Fruit fly (Drosophila melanogaster) whole organism, embryonic: ENCODE measurements around the gene Pdcd4.

Experiments
- Ada2b ChIP-seq: fragments of 200-800 bp; sonication (Bioruptor generic); IDR thresholded peaks from 2 replicates; pipeline ENCODE4 v1.3.6; 2022; ENCODE audit warnings: missing biosample characterization, missing genetic modification characterization
- CG11504 ChIP-seq: fragments of 200-800 bp; sonication (Bioruptor generic); optimal IDR thresholded peaks from 3 replicates; lab custom pipeline; 2019; ENCODE audit warnings: missing biosample characterization, mild to moderate bottlenecking, missing genetic modification characterization, moderate library complexity
- CG11695 ChIP-seq: fragments of 200-800 bp; sonication (Bioruptor generic); IDR thresholded peaks from 3 replicates; pipeline ENCODE4 v1.3.6; 2022; ENCODE audit warnings: missing biosample characterization, missing genetic modification characterization
- CG1233 ChIP-seq: fragments of 200-800 bp; sonication (Bioruptor generic); optimal IDR thresholded peaks from 4 replicates; lab custom pipeline; 2018; ENCODE audit warnings: missing biosample characterization, mild to moderate bottlenecking, missing genetic modification characterization
- CG12391 ChIP-seq: fragments of 200-800 bp; sonication (Bioruptor generic); optimal IDR thresholded peaks from 3 replicates; lab custom pipeline; 2018; ENCODE audit warnings: missing biosample characterization, mild to moderate bottlenecking, missing genetic modification characterization, moderate library complexity
- CG13624 ChIP-seq: fragments of 200-800 bp; sonication (Bioruptor generic); optimal IDR thresholded peaks from 2 replicates; lab custom pipeline; 2016; ENCODE audit warnings: missing biosample characterization, missing genetic modification characterization
- CG14014 ChIP-seq: fragments of 200-800 bp; sonication (Bioruptor generic); IDR thresholded peaks from 2 replicates; pipeline ENCODE4 v1.3.6; 2022; ENCODE audit warnings: missing biosample characterization, missing genetic modification characterization
- CG1647 ChIP-seq: fragments of 200-800 bp; sonication (Bioruptor generic); optimal IDR thresholded peaks from 3 replicates; lab custom pipeline; 2016; ENCODE audit warnings: missing biosample characterization, missing genetic modification characterization
- CG16815 ChIP-seq: fragments of 200-800 bp; sonication (Bioruptor generic); optimal IDR thresholded peaks from 3 replicates; lab custom pipeline; 2017; ENCODE audit warnings: missing biosample characterization, mild to moderate bottlenecking, missing genetic modification characterization
- CG18262 ChIP-seq: fragments of 200-800 bp; optimal IDR thresholded peaks from 3 replicates; lab custom pipeline; 2019; ENCODE audit warnings: missing biosample characterization, mild to moderate bottlenecking, missing genetic modification characterization, moderate library complexity
- CG18599 ChIP-seq: fragments of 200-800 bp; sonication (Bioruptor generic); optimal IDR thresholded peaks from 3 replicates; lab custom pipeline; 2017; ENCODE audit warnings: missing biosample characterization, missing genetic modification characterization, mild to moderate bottlenecking, moderate library complexity, missing genetic modification reagents
- CG4404 ChIP-seq: fragments of 200-800 bp; sonication (Bioruptor generic); IDR thresholded peaks from 2 replicates; pipeline ENCODE4 v1.3.6; 2022; ENCODE audit warnings: missing biosample characterization, missing genetic modification characterization
- CG5180 ChIP-seq: fragments of 200-800 bp; sonication (Bioruptor generic); optimal IDR thresholded peaks from 3 replicates; lab custom pipeline; 2017; ENCODE audit warnings: missing biosample characterization, missing genetic modification characterization, mild to moderate bottlenecking, moderate library complexity, missing genetic modification reagents
- CG6175 ChIP-seq: fragments of 200-800 bp; sonication (Bioruptor generic); IDR thresholded peaks from 3 replicates; pipeline ENCODE4 v1.3.6; 2022; ENCODE audit warnings: missing biosample characterization, missing genetic modification characterization
- CG7786 ChIP-seq: fragments of 200-800 bp; sonication (Bioruptor generic); optimal IDR thresholded peaks from 2 replicates; lab custom pipeline; 2016; ENCODE audit warnings: missing biosample characterization, missing genetic modification characterization
- CG8924 ChIP-seq: fragments of 200-800 bp; optimal IDR thresholded peaks from 3 replicates; lab custom pipeline; 2019; ENCODE audit warnings: missing biosample characterization, mild to moderate bottlenecking, missing genetic modification characterization, moderate library complexity
- CG9876 ChIP-seq: fragments of 200-800 bp; sonication (Bioruptor generic); optimal IDR thresholded peaks from 2 replicates; lab custom pipeline; 2016; ENCODE audit warnings: missing biosample characterization, missing genetic modification characterization
- Dref ChIP-seq: fragments of 200-800 bp; sonication (Bioruptor generic); IDR thresholded peaks from 2 replicates; pipeline ENCODE4 v1.3.6; 2022; ENCODE audit warnings: missing biosample characterization, missing genetic modification characterization
- Drgx ChIP-seq: fragments of 200-800 bp; sonication (Bioruptor generic); IDR thresholded peaks from 2 replicates; pipeline ENCODE4 v1.3.6; 2022; ENCODE audit warnings: missing biosample characterization, missing genetic modification characterization
- Hey ChIP-seq: fragments of 200-800 bp; sonication (Bioruptor generic); optimal IDR thresholded peaks from 3 replicates; lab custom pipeline; 2018; ENCODE audit warnings: missing biosample characterization, mild to moderate bottlenecking, missing genetic modification characterization
- Hsf ChIP-seq: fragments of 200-800 bp; sonication (Bioruptor generic); optimal IDR thresholded peaks from 3 replicates; lab custom pipeline; 2016; ENCODE audit warnings: missing biosample characterization, missing genetic modification characterization
- MTF-1 ChIP-seq: fragments of 200-800 bp; sonication (Bioruptor generic); optimal IDR thresholded peaks from 2 replicates; lab custom pipeline; 2018; ENCODE audit warnings: missing biosample characterization, mild to moderate bottlenecking, missing genetic modification characterization, borderline replicate concordance
- Rfx ChIP-seq: fragments of 200-800 bp; sonication (Bioruptor generic); IDR thresholded peaks from 2 replicates; pipeline ENCODE4 v1.3.6; 2022; ENCODE audit warnings: missing biosample characterization, missing genetic modification characterization
- Ssrp ChIP-seq: fragments of 200-800 bp; sonication (Bioruptor generic); optimal IDR thresholded peaks from 2 replicates; lab custom pipeline; 2018; ENCODE audit warnings: missing biosample characterization, mild to moderate bottlenecking, missing genetic modification characterization, moderate library complexity
- TFAM ChIP-seq: fragments of 200-800 bp; sonication (Bioruptor generic); optimal IDR thresholded peaks from 2 replicates; lab custom pipeline; 2017; ENCODE audit warnings: missing biosample characterization, missing genetic modification characterization, inconsistent platforms
- Trl ChIP-seq, 3 experiments: fragments of >200 bp in 2 of 3; fragments of 200-800 bp in 1 of 3; sonication (Bioruptor generic) in 1 of 3; optimal IDR thresholded peaks; 2 replicates in 1 of 3; 3 replicates in 2 of 3; lab custom pipeline; 2016 to 2017; ENCODE audit warnings: missing biosample characterization in 1 of 3, missing genetic modification characterization in 1 of 3
- al ChIP-seq: fragments of 200-800 bp; sonication (Bioruptor generic); IDR thresholded peaks from 2 replicates; pipeline ENCODE4 v1.3.6; 2022; ENCODE audit warnings: missing biosample characterization, missing genetic modification characterization
- ap ChIP-seq: fragments of 200-800 bp; sonication (Bioruptor generic); IDR thresholded peaks from 2 replicates; pipeline ENCODE4 v1.3.6; 2022; ENCODE audit warnings: missing biosample characterization, missing genetic modification characterization
- br ChIP-seq: fragments of >200 bp; optimal IDR thresholded peaks from 2 replicates; lab custom pipeline; 2017
- chif ChIP-seq, 2 experiments: fragments of 200-800 bp; sonication (Bioruptor generic); optimal IDR thresholded peaks; 3 replicates each; lab custom pipeline; 2016; ENCODE audit warnings: missing biosample characterization in 2 of 2, missing genetic modification characterization in 2 of 2
- crc ChIP-seq: fragments of 200-800 bp; sonication (Bioruptor generic); optimal IDR thresholded peaks from 2 replicates; lab custom pipeline; 2016; ENCODE audit warnings: missing biosample characterization, missing genetic modification characterization
- dpn ChIP-seq, 2 experiments: fragments of 200-800 bp; sonication (Bioruptor generic); optimal IDR thresholded peaks; 3 replicates each; lab custom pipeline; 2016; ENCODE audit warnings: missing biosample characterization in 2 of 2, missing genetic modification characterization in 2 of 2
- esg ChIP-seq: fragments of 200-800 bp; sonication (Bioruptor generic); conservative IDR thresholded peaks from 2 replicates; pipeline ENCODE4 v1.3.6; 2022; ENCODE audit warnings: missing biosample characterization, missing genetic modification characterization
- ewg ChIP-seq: fragments of 200-800 bp; sonication (Bioruptor generic); optimal IDR thresholded peaks from 3 replicates; lab custom pipeline; 2017; ENCODE audit warnings: mild to moderate bottlenecking, missing biosample characterization, missing genetic modification reagents, missing genetic modification characterization
- exex ChIP-seq: fragments of 200-800 bp; sonication (Bioruptor generic); optimal IDR thresholded peaks from 4 replicates; lab custom pipeline; 2018; ENCODE audit warnings: missing biosample characterization, mild to moderate bottlenecking, missing genetic modification characterization, moderate library complexity
- gem ChIP-seq: fragments of 200-800 bp; sonication (Bioruptor generic); optimal IDR thresholded peaks from 2 replicates; lab custom pipeline; 2019; ENCODE audit warnings: missing biosample characterization, mild to moderate bottlenecking, missing genetic modification characterization, moderate library complexity
- hb ChIP-seq: fragments of 200-800 bp; sonication (Bioruptor generic); IDR thresholded peaks from 3 replicates; pipeline ENCODE4 v1.3.6; 2022; ENCODE audit warnings: missing biosample characterization, missing genetic modification characterization; ENCODE audit not compliant: partially characterized antibody
- hkb ChIP-seq, 2 experiments: fragments of 200-800 bp in 1 of 2; fragments of >200 bp in 1 of 2; sonication (Bioruptor generic) in 1 of 2; IDR thresholded peaks in 1 of 2; optimal IDR thresholded peaks in 1 of 2; 2 replicates each; pipeline versions ENCODE4 v1.3.6 to Lab custom; 2017 to 2022; ENCODE audit warnings: missing biosample characterization in 1 of 2, missing genetic modification characterization in 1 of 2
- ind ChIP-seq: fragments of 200-800 bp; sonication (Bioruptor generic); optimal IDR thresholded peaks from 3 replicates; lab custom pipeline; 2016; ENCODE audit warnings: missing biosample characterization, missing genetic modification characterization
- luna ChIP-seq: fragments of 200-800 bp; sonication (Bioruptor generic); optimal IDR thresholded peaks from 2 replicates; lab custom pipeline; 2016; ENCODE audit warnings: missing biosample characterization, missing genetic modification characterization
- pan ChIP-seq, 4 experiments: fragments of >200 bp in 3 of 4; fragments of 200-800 bp in 1 of 4; sonication (Bioruptor generic) in 1 of 4; optimal IDR thresholded peaks in 3 of 4; IDR thresholded peaks in 1 of 4; 2 replicates each; pipeline versions ENCODE4 v1.3.6 to Lab custom; 2017 to 2022; ENCODE audit warnings: missing biosample characterization in 2 of 4, missing genetic modification characterization in 2 of 4, mixed read lengths in 1 of 4
- pzg ChIP-seq: fragments of 200-800 bp; sonication (Bioruptor generic); optimal IDR thresholded peaks from 3 replicates; lab custom pipeline; 2018; ENCODE audit warnings: missing biosample characterization, mild to moderate bottlenecking, missing genetic modification characterization, moderate library complexity
- sc ChIP-seq, 3 experiments: fragments of >200 bp in 2 of 3; fragments of 200-800 bp in 1 of 3; sonication (Bioruptor generic) in 1 of 3; optimal IDR thresholded peaks; 2 replicates in 2 of 3; 3 replicates in 1 of 3; lab custom pipeline; 2017; ENCODE audit warnings: mild to moderate bottlenecking in 1 of 3, missing biosample characterization in 1 of 3, missing genetic modification characterization in 1 of 3, missing genetic modification reagents in 1 of 3
- seq ChIP-seq: fragments of 200-800 bp; sonication (Bioruptor generic); IDR thresholded peaks from 2 replicates; pipeline ENCODE4 v1.3.6; 2022; ENCODE audit warnings: missing biosample characterization, missing genetic modification characterization
- sim ChIP-seq: fragments of 200-800 bp; sonication (Bioruptor generic); IDR thresholded peaks from 2 replicates; pipeline ENCODE4 v1.3.6; 2022; ENCODE audit warnings: missing biosample characterization, missing genetic modification characterization
- toy ChIP-seq: fragments of 200-800 bp; sonication (Bioruptor generic); IDR thresholded peaks from 2 replicates; pipeline ENCODE4 v1.3.6; 2022; ENCODE audit warnings: missing biosample characterization, missing genetic modification characterization
- tx ChIP-seq: fragments of 200-800 bp; sonication (Bioruptor generic); optimal IDR thresholded peaks from 2 replicates; lab custom pipeline; 2016; ENCODE audit warnings: missing biosample characterization, missing genetic modification characterization

Gene Pdcd4

dm6 chrX:13788973-13789682, 33.9 kb upstream of the Pdcd4 start:
- TF ChIP-seq esg (GFP tag; lab: Robert Waterston, UW) (0 out of 2 replicates have a peak, but pooled peaks have one; percentile 16), CG11504 (peak; percentile 59), ewg (GFP tag; lab: Kevin White, UChicago) (peak; percentile 10), CG1647 (GFP tag; lab: Kevin White, UChicago) (peak; percentile 22), CG1233 (GFP tag; lab: Kevin White, UChicago) (no peak), Hsf (GFP tag; lab: Kevin White, UChicago) (peak; percentile 33), crc (peak; percentile 2), exex (tag; lab: Kevin White, UChicago) (no peak), br (lab: Kevin White, UChicago) (no peak), CG4404 (GFP tag; lab: Robert Waterston, UW) (no peak; the same call in 1 of the 2 replicates), sim (GFP tag; lab: Robert Waterston, UW) (0 out of 2 replicates have a peak, but pooled peaks have one; percentile 24), al (GFP tag; lab: Robert Waterston, UW) (no peak), Drgx (no peak), Hey (tag; lab: Kevin White, UChicago) (no peak), Ada2b (GFP tag; lab: Robert Waterston, UW) (peak; percentile 23; the same call in 1 of the 2 replicates), hkb (optimal IDR thresholded peaks at IDR 0.05; lab: Kevin White, UChicago) (no peak), hkb (GFP tag; IDR thresholded peaks at IDR 0.05; lab: Robert Waterston, UW) (0 out of 2 replicates have a peak, but pooled peaks have one; percentile 14), CG18599 (peak; percentile 73), CG5180 (GFP tag; lab: Kevin White, UChicago) (no peak), MTF-1 (no peak), Trl (optimal IDR thresholded peaks at IDR 0.05; lab: Kevin White, UChicago) (no peak), Trl (GFP tag; optimal IDR thresholded peaks at IDR 0.05; lab: Kevin White, UChicago) (no peak), seq (GFP tag; lab: Robert Waterston, UW) (no peak), TFAM (no peak), CG13624 (peak; percentile 9), CG6175 (GFP tag; lab: Robert Waterston, UW) (no peak), tx (GFP tag; lab: Kevin White, UChicago) (no peak), CG7786 (peak; percentile 40), CG14014 (GFP tag; lab: Robert Waterston, UW) (no peak), Rfx (GFP tag; lab: Robert Waterston, UW) (0 out of 2 replicates have a peak, but pooled peaks have one; percentile 11), Ssrp (tag; lab: Kevin White, UChicago) (peak; percentile 28), sc (optimal IDR thresholded peaks at IDR 0.05; lab: Kevin White, UChicago) (no peak), sc (GFP tag; optimal IDR thresholded peaks at IDR 0.05; lab: Kevin White, UChicago) (no peak), CG18262 (peak; percentile 39), CG9876 (GFP tag; lab: Kevin White, UChicago) (no peak), CG12391 (tag; lab: Kevin White, UChicago) (peak; percentile 39), hb (GFP tag; lab: Robert Waterston, UW) (no peak), CG16815 (no peak), toy (GFP tag; lab: Robert Waterston, UW) (no peak), luna (GFP tag; lab: Kevin White, UChicago) (no peak), chif (GFP tag; optimal IDR thresholded peaks at IDR 0.05; lab: Kevin White, UChicago) (no peak), Dref (no peak), ind (peak; percentile 35), gem (tag; lab: Kevin White, UChicago) (peak; percentile 61), pzg (GFP tag; lab: Kevin White, UChicago) (no peak), pan (optimal IDR thresholded peaks at IDR 0.05; lab: Kevin White, UChicago) (no peak), pan (GFP tag; optimal IDR thresholded peaks at IDR 0.05 in 1 of 2, IDR thresholded peaks at IDR 0.05 in 1 of 2) (peak in 1 of 2 experiments; percentile 53), ap (GFP tag; lab: Robert Waterston, UW) (no peak), CG8924 (tag; lab: Kevin White, UChicago) (peak; percentile 49), dpn (GFP tag; optimal IDR thresholded peaks at IDR 0.05; lab: Kevin White, UChicago) (peak; percentile 22 to 45), CG11695 (GFP tag; lab: Robert Waterston, UW) (peak; percentile 31; the same call in 1 of the 3 replicates)
